Worm (Caenorhabditis elegans): Measurements from ENCODE around the gene R07B1.9.

R07B1.9 gene

DNA sequence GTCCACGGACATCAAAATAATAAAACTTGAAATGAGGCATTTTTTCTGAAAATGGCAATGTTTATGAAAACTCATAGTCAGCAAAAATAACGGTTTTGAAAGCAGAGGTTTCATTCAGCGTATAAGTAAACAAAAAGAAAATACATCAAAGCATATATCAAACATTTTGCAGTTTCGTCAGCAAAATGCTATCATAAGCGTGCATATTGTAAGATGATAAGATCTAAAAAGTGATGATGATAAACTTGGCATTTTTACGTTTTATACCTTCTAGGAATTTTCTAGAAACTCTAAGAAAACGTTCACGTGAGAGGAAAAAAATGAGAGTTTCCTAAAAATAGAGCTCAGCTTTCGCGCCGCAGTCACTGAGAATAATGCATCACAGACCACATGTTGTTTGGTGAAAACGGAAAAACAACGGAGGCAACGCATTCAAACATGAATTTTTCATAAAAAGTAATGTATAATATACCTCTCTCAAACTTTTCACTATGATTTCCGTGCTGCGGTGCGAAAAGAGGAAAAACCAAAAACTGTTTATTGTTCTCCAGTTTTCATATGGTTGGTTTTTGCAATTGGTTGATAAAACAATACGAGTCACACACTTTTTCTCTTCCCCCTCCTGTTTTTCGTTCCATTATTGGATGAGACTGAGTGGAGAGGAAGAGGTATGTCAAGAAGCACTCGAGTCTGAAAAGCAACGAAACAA, 14.1 kb upstream of the R07B1.9 start, which contains the start of the genes gst-36 and R07B1.5:
Gene gst-36 (minus strand): TSS at position 45 of the 709 bp plus-strand sequence.
Gene R07B1.5 (plus strand): TSS at position 665 of the 709 bp plus-strand sequence.
- TF ChIP-seq him-1 (tag; optimal IDR thresholded peaks at IDR 0.05) (no peak), dao-5 (tag; optimal IDR thresholded peaks at IDR 0.05) (no peak), W03F9.2 (tag; optimal IDR thresholded peaks at IDR 0.05) (no peak)

DNA sequence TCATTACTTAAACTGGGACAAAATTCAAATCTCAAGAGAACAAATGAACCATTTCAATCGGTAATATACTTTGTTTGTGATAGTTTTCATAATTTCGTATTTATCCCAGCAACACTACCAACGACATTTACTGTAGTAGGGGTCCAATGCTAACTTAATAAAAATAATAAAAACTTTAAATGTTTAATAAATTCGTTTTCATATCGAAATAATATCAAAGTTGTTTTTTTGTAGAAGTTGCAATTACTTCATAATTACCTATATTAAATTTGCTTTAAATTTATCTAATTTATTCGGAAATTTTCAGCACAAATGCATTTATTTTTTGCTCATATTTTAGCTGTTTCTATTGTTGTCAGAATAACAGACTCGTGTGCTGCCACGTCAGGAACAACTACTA, 10.9 kb upstream of the R07B1.9 start, which contains the start of gene R07B1.6:
Gene R07B1.6 (plus strand): TSS at position 301 of the 400 bp plus-strand sequence.
- TF ChIP-seq W03F9.2 (tag; optimal IDR thresholded peaks at IDR 0.05) (no peak), dao-5 (tag; optimal IDR thresholded peaks at IDR 0.05) (no peak), him-1 (tag; optimal IDR thresholded peaks at IDR 0.05) (no peak)

DNA sequence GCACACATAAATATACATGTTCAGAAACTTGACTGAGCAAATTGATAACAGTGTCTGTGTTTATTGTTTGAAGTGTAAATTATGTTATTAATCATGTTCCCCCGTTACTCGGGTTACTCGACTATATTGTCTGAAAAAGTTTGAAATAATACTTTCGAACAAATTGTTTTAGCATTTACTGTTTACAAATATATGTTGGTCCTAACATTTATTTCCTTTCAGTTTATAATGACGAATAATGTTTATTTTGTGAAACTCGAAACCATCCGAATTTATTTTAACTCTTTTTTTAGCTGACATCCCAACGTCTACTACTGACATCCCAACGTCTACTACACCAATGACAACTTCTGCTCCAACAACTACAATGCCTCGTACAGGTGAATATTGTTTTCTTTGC, 8.4 kb upstream of the R07B1.9 start, which contains the start of gene R07B1.7:
Gene R07B1.7 (plus strand): TSS at position 301 of the 400 bp plus-strand sequence.
- TF ChIP-seq dao-5 (tag; optimal IDR thresholded peaks at IDR 0.05) = no peak
- no peak for TF ChIP-seq him-1 (tag; optimal IDR thresholded peaks at IDR 0.05)
- TF ChIP-seq W03F9.2 (tag; optimal IDR thresholded peaks at IDR 0.05) = no peak

DNA sequence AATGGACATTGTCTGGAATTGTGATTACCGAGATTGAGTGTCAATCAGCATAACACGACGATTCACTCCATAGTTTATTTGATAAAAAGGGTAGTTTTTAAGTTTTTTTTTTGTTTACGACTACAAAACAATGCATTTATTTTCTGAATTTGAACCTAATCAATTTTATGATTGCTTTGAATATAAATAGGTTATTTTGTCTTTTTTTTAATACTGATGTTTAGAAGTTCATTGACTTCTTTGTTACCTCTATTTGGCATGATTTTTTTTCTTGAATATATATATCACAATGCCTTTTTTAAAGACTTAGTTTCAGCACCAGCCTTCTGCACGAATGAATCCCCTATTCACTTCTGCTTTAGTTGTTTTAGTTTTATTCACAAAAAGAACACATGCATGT, 7.7 kb upstream of the R07B1.9 start, which contains the start of gene R07B1.13:
Gene R07B1.13 (plus strand): TSS at position 301 of the 400 bp plus-strand sequence.
- TF ChIP-seq dao-5 (tag; optimal IDR thresholded peaks at IDR 0.05) (no peak), W03F9.2 (tag; optimal IDR thresholded peaks at IDR 0.05) (no peak)

DNA sequence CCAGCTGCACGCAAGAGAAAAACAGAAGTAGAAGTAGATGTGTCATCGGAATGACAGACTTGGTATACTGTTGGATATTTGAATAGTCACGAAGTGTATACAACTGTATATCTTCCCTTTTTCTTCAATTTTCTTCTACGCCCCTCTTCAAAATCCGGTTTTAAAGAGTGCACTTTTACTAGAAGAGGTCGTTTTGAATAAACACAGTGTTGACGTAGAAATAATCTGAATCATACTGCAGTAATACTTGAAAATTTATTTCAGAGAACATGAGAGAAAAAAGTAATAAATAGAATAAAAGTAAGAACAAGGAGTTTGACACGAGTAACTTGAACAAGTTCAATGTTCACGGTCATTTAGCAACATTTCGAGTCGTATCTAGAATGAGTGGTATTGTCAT, 4.7 kb upstream of the R07B1.9 start, which contains the start of gene R07B1.8:
Gene R07B1.8 (minus strand): TSS at position 101 of the 400 bp plus-strand sequence.
- TF ChIP-seq dao-5 (tag; optimal IDR thresholded peaks at IDR 0.05) (no peak), W03F9.2 (tag; optimal IDR thresholded peaks at IDR 0.05) (no peak), him-1 (tag; optimal IDR thresholded peaks at IDR 0.05) (no peak)

DNA sequence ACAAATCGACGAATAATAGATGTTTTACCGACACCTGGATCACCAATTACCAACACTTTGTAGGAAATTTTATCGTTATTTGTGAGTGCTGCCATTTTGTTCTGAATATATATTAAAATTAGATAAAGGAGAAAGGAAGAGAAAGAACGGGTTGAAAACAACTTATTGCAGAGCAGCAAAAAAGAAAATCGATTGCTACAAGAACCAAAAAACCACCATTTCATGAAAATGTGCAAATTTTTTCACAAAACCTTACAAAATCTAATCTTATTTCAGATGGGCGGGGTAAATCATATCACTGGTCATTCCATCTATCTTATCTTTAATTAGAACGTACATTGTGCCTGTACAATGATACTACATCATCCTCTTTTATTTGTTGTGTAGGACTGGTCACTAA, 4.9 kb downstream of the R07B1.9 start, which contains the start of gene glo-1:
Gene glo-1 (minus strand): TSS at position 101 of the 400 bp plus-strand sequence.
- TF ChIP-seq W03F9.2 (tag; optimal IDR thresholded peaks at IDR 0.05) (no peak), dao-5 (tag; optimal IDR thresholded peaks at IDR 0.05) (no peak)

DNA sequence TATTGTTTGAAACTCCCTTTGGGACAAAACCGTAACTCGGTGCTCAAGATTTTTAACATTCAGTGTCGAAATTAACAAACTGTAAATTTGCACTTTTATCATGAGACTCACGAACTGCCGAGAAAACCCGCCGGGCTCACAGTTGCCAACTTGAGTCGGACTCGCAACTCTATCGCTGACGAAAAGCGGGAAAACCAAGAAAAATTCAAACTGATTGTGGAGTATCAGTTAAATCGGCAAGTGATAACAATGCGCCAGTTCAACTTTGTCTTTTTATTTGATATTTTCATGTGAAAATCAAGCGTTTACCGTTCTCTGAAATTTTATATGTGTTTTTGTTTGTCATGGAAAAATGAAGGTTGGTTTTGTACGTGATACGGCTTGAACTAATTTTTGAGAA, 5.4 kb downstream of the R07B1.9 start:
- TF ChIP-seq him-1 (tag; optimal IDR thresholded peaks at IDR 0.05) (no peak), W03F9.2 (tag; optimal IDR thresholded peaks at IDR 0.05) (no peak), dao-5 (tag; optimal IDR thresholded peaks at IDR 0.05) (no peak)

DNA sequence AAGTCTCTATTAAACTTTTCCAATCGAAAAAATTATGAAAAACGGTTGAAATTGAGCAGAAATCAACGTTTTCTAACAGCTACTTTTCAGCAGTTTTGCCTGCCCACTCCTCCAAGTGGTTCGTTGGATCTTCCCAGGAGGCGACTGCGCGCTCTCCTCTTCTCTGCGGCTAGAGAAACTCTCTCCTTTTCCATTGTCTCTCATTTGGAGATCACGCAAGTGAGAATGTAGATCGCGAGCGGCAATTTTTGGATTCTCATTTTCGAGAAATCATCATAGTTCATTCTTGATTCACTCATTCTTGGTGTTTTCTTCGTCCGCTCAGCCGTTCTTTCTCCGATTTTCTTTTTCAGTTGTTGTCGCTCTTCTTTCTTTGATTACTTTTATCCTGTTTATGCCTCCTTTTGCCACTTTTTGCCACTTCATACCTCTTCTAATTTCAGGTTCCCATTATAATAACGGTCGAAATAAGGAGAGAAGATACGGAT, 6.7 kb downstream of the R07B1.9 start, which contains the start of gene mrp-4:
Gene mrp-4 (plus strand): TSS at position 438 of the 488 bp plus-strand sequence.
- no peak for TF ChIP-seq dao-5 (tag; optimal IDR thresholded peaks at IDR 0.05)
- no peak for TF ChIP-seq W03F9.2 (tag; optimal IDR thresholded peaks at IDR 0.05)
- no peak for TF ChIP-seq him-1 (tag; optimal IDR thresholded peaks at IDR 0.05)

DNA sequence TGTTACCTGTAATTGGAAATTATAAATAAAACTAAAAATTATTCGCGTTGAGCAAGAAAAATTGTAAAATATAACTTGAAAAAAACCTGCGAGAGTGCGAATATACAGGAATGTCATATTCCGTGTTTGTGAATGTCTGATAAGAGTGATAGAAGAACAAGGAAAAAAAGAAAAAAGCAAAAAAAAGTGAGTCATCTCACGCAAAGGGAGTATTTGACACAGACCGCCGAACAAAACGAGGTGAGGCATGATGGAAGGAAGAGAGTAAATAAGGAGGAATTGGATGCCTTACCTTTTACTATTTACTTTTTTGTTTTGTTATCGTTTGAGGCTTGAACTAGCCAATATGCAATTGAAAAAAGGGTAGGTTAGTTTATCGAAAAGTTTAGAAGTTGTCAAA, 15.1 kb downstream of the R07B1.9 start, which contains the start of gene F21G4.1:
Gene F21G4.1 (minus strand): TSS at position 6 of the 400 bp plus-strand sequence.
- TF ChIP-seq him-1 (tag; optimal IDR thresholded peaks at IDR 0.05) (no peak), dao-5 (tag; optimal IDR thresholded peaks at IDR 0.05) (no peak), W03F9.2 (tag; optimal IDR thresholded peaks at IDR 0.05) (no peak)

DNA sequence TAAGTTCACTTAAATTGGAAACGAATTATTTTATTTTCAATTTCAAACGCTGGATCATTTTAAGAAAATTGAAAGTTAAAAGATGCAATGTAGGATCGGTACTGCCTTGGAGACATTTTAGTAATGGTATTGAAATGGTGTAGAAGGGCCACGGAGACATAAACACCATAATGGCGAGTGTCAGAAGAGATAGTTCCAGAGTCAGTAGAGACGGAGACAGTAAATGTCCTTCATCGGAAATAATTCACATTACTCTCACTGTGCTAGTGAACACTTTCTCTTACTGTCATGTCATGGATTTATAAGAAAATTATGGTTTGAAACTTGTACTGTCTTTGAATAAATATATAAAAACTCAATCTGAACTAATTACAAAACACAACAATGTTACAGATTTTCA, 15.9 kb downstream of the R07B1.9 start:
- no peak for TF ChIP-seq W03F9.2 (tag; optimal IDR thresholded peaks at IDR 0.05)

DNA sequence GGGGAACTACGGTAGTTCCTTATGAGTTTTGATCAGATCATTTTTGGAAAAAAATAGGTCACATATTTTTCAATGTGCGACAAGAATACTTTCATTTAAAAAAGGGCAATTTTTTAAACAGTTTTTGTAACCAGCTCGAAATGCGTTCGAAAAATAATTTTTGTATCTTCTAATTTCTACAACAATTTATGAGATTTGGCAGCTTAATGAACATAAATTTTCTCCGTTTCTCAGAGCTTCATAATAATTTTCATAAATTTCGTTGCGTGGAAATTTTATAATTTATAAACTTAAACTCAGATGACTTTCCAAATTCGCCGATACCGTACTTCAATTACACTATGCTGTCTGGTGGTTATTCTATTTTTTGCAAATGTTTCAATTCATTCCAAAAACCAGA, 17.6 kb downstream of the R07B1.9 start, which contains the start of gene F21G4.3:
Gene F21G4.3 (plus strand): TSS at position 301 of the 400 bp plus-strand sequence.
- TF ChIP-seq W03F9.2 (tag; optimal IDR thresholded peaks at IDR 0.05) (no peak), dao-5 (tag; optimal IDR thresholded peaks at IDR 0.05) (no peak), him-1 (tag; optimal IDR thresholded peaks at IDR 0.05) (no peak)

DNA sequence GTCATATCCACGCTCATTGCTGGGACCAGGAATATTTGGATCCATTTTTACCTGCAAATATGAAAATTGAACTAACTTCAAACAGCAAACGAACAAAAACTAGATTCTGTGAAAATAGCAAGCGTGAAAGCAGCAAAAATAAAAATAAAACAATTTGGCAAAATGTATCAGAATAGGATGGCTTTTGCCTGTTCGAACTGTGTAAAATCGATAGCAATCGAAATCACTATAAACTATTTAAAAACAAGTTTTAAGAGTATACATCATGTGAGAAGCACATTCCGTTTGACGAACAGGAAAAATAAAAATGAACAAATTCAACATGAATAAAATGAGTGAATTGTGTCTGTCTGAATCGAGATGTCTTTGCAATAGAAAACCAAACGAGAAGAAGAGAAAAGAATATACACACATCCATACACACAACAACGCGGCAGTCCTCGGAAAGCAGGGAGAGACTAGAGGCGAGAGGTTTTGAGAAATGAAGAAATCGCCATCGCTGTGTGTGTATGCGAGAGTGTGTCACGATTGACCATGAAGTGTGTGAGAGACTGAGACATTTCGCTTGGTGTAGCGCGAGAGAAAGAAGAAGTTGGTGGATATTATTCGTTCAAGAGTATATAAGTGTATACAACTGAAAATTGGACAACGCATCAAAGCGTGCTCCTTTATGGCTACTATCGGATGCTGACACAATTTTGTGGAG, 22.4 kb downstream of the R07B1.9 start, which contains the start of gene phf-34:
Gene phf-34 (minus strand): TSS at position 51 of the 706 bp plus-strand sequence.
- no peak for TF ChIP-seq him-1 (tag; optimal IDR thresholded peaks at IDR 0.05)
- TF ChIP-seq dao-5 (tag; optimal IDR thresholded peaks at IDR 0.05) = no peak
- peak; percentile 42 for TF ChIP-seq W03F9.2 (tag; optimal IDR thresholded peaks at IDR 0.05)

DNA sequence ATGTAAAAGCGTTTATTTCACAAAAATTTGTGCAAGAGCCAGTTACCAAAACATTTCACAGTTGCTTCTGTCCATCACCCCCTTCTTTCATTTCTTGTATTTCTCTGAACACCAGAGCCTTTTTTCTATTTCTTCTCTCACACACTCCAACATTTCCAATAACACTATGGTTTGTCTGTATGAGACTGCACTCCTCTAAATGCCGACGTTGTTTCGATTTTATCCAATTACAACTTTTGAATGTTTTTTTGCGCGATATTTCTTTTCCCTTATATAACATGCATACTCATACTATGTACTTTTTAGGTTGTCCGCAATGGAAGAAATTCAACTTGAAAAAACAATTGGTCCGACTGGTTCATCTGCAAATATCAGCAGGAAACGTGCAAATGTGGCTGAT, 28.6 kb downstream of the R07B1.9 start, which contains the start of gene F21G4.5:
Gene F21G4.5 (plus strand): TSS at position 301 of the 400 bp plus-strand sequence.
- no peak for TF ChIP-seq him-1 (tag; optimal IDR thresholded peaks at IDR 0.05)
- no peak for TF ChIP-seq dao-5 (tag; optimal IDR thresholded peaks at IDR 0.05)
- TF ChIP-seq W03F9.2 (tag; optimal IDR thresholded peaks at IDR 0.05) = no peak
